Fruit fly (Drosophila melanogaster) whole organism, embryonic: ENCODE measurements around the gene ATPsynepsilonL.

ENCODE experiments used
- Atf3 ChIP-seq: fragments of 200-800 bp; sonication (Bioruptor generic); optimal IDR thresholded peaks from 3 replicates; lab custom pipeline; 2016; ENCODE audit warnings: missing biosample characterization, missing genetic modification characterization
- CG10543 ChIP-seq: fragments of 200-800 bp; sonication (Bioruptor generic); optimal IDR thresholded peaks from 3 replicates; lab custom pipeline; 2017; ENCODE audit warnings: missing biosample characterization, mild to moderate bottlenecking, missing genetic modification characterization, moderate library complexity
- CG11695 ChIP-seq: fragments of 200-800 bp; sonication (Bioruptor generic); IDR thresholded peaks from 3 replicates; pipeline ENCODE4 v1.3.6; 2022; ENCODE audit warnings: missing biosample characterization, missing genetic modification characterization
- CG11696 ChIP-seq: fragments of 200-800 bp; sonication (Bioruptor generic); IDR thresholded peaks from 2 replicates; pipeline ENCODE4 v1.3.6; 2022; ENCODE audit warnings: missing biosample characterization, missing genetic modification characterization
- CG12219 ChIP-seq: fragments of 200-800 bp; sonication (Bioruptor generic); optimal IDR thresholded peaks from 3 replicates; lab custom pipeline; 2018; ENCODE audit warnings: missing biosample characterization, mild to moderate bottlenecking, missing genetic modification characterization
- CG13123 ChIP-seq: fragments of 200-800 bp; sonication (Bioruptor generic); optimal IDR thresholded peaks from 2 replicates; lab custom pipeline; 2016; ENCODE audit warnings: missing biosample characterization, missing genetic modification characterization
- CG15073 ChIP-seq: fragments of 200-800 bp; sonication (Bioruptor generic); optimal IDR thresholded peaks from 2 replicates; lab custom pipeline; 2016; ENCODE audit warnings: missing biosample characterization, missing genetic modification characterization
- CG1603 ChIP-seq: fragments of 200-800 bp; sonication (Bioruptor generic); optimal IDR thresholded peaks from 2 replicates; lab custom pipeline; 2019; ENCODE audit warnings: missing biosample characterization, mild to moderate bottlenecking, missing genetic modification characterization, moderate library complexity
- CG1647 ChIP-seq: fragments of 200-800 bp; sonication (Bioruptor generic); optimal IDR thresholded peaks from 3 replicates; lab custom pipeline; 2016; ENCODE audit warnings: missing biosample characterization, missing genetic modification characterization
- CG17802 ChIP-seq: fragments of 200-800 bp; sonication (Bioruptor generic); optimal IDR thresholded peaks from 2 replicates; lab custom pipeline; 2018; ENCODE audit warnings: missing biosample characterization, mild to moderate bottlenecking, missing genetic modification characterization, moderate library complexity
- CG18599 ChIP-seq: fragments of 200-800 bp; sonication (Bioruptor generic); optimal IDR thresholded peaks from 3 replicates; lab custom pipeline; 2017; ENCODE audit warnings: missing biosample characterization, missing genetic modification characterization, mild to moderate bottlenecking, moderate library complexity, missing genetic modification reagents
- CG2116 ChIP-seq: fragments of 200-800 bp; sonication (Bioruptor generic); optimal IDR thresholded peaks from 3 replicates; lab custom pipeline; 2018; ENCODE audit warnings: missing biosample characterization, mild to moderate bottlenecking, missing genetic modification characterization
- CG33213 ChIP-seq: fragments of 200-800 bp; sonication (Bioruptor generic); optimal IDR thresholded peaks from 3 replicates; lab custom pipeline; 2016; ENCODE audit warnings: missing biosample characterization, missing genetic modification characterization
- CG4282 ChIP-seq: fragments of 200-800 bp; sonication (Bioruptor generic); optimal IDR thresholded peaks from 2 replicates; lab custom pipeline; 2016; ENCODE audit warnings: missing biosample characterization, missing genetic modification characterization
- CG4617 ChIP-seq: fragments of 200-800 bp; sonication (Bioruptor generic); optimal IDR thresholded peaks from 3 replicates; lab custom pipeline; 2016; ENCODE audit warnings: missing biosample characterization, missing genetic modification characterization, borderline replicate concordance
- CG4820 ChIP-seq: fragments of 200-800 bp; sonication (Bioruptor generic); optimal IDR thresholded peaks from 3 replicates; lab custom pipeline; 2016; ENCODE audit warnings: missing biosample characterization, missing genetic modification characterization
- CG4854 ChIP-seq: fragments of 200-800 bp; sonication (Bioruptor generic); optimal IDR thresholded peaks from 2 replicates; lab custom pipeline; 2016; ENCODE audit warnings: missing biosample characterization, missing genetic modification characterization, inconsistent platforms
- CG7357 ChIP-seq: fragments of 200-800 bp; sonication (Bioruptor generic); IDR thresholded peaks from 3 replicates; pipeline ENCODE4 v1.3.6; 2022; ENCODE audit warnings: missing biosample characterization, missing genetic modification characterization
- CG9727 ChIP-seq: fragments of 200-800 bp; sonication (Bioruptor generic); optimal IDR thresholded peaks from 3 replicates; lab custom pipeline; 2017; ENCODE audit warnings: missing biosample characterization, mild to moderate bottlenecking, missing genetic modification characterization
- Dbx ChIP-seq: fragments of 200-800 bp; sonication (Bioruptor generic); IDR thresholded peaks from 3 replicates; pipeline ENCODE4 v1.3.6; 2022; ENCODE audit warnings: missing biosample characterization, missing genetic modification characterization
- Deaf1 ChIP-seq: fragments of 200-800 bp; optimal IDR thresholded peaks from 3 replicates; lab custom pipeline; 2019; ENCODE audit warnings: missing biosample characterization, mild to moderate bottlenecking, missing genetic modification characterization, moderate library complexity
- Hr3 ChIP-seq: fragments of 200-800 bp; sonication (Bioruptor generic); optimal IDR thresholded peaks from 3 replicates; lab custom pipeline; 2016; ENCODE audit warnings: missing biosample characterization, missing genetic modification characterization
- Jarid2 ChIP-seq: fragments of 200-800 bp; sonication (Bioruptor generic); optimal IDR thresholded peaks from 3 replicates; lab custom pipeline; 2017; ENCODE audit warnings: mild to moderate bottlenecking, missing biosample characterization, missing genetic modification reagents, missing genetic modification characterization
- Lhr ChIP-seq: fragments of 200-800 bp; sonication (Bioruptor generic); optimal IDR thresholded peaks from 3 replicates; lab custom pipeline; 2017; ENCODE audit warnings: mild to moderate bottlenecking, missing biosample characterization, missing genetic modification reagents, missing genetic modification characterization
- Max ChIP-seq: fragments of 200-800 bp; sonication (Bioruptor generic); optimal IDR thresholded peaks from 2 replicates; lab custom pipeline; 2016; ENCODE audit warnings: missing biosample characterization, mild to moderate bottlenecking, missing genetic modification characterization
- Spps ChIP-seq: fragments of 200-800 bp; sonication (Bioruptor generic); optimal IDR thresholded peaks from 2 replicates; lab custom pipeline; 2018; ENCODE audit warnings: missing biosample characterization, mild to moderate bottlenecking, missing genetic modification characterization
- YL-1 ChIP-seq: fragments of 200-800 bp; sonication (Bioruptor generic); optimal IDR thresholded peaks from 3 replicates; lab custom pipeline; 2017; ENCODE audit warnings: missing biosample characterization, mild to moderate bottlenecking, missing genetic modification characterization
- amos ChIP-seq: fragments of 200-800 bp; sonication (Bioruptor generic); IDR thresholded peaks from 2 replicates; pipeline ENCODE4 v1.3.6; 2022; ENCODE audit warnings: missing biosample characterization, missing genetic modification characterization; ENCODE audit not compliant: partially characterized antibody
- ara ChIP-seq: fragments of 200-800 bp; sonication (Bioruptor generic); IDR thresholded peaks from 2 replicates; pipeline ENCODE4 v1.3.6; 2022; ENCODE audit warnings: missing biosample characterization, missing genetic modification characterization
- bigmax ChIP-seq: fragments of 200-800 bp; sonication (Bioruptor generic); optimal IDR thresholded peaks from 2 replicates; lab custom pipeline; 2018; ENCODE audit warnings: missing biosample characterization, mild to moderate bottlenecking, missing genetic modification characterization
- danr ChIP-seq: fragments of 200-800 bp; sonication (Bioruptor generic); IDR thresholded peaks from 2 replicates; pipeline ENCODE4 v1.3.6; 2022; ENCODE audit warnings: missing biosample characterization, missing genetic modification characterization
- eve ChIP-seq, 2 experiments: fragments of >200 bp; optimal IDR thresholded peaks; 2 replicates each; lab custom pipeline; 2017; ENCODE audit warnings: missing biosample characterization in 2 of 2, missing genetic modification characterization in 2 of 2
- fru ChIP-seq: fragments of >200 bp; optimal IDR thresholded peaks from 2 replicates; lab custom pipeline; 2017
- gce ChIP-seq: fragments of 200-800 bp; sonication (Bioruptor generic); IDR thresholded peaks from 3 replicates; pipeline ENCODE4 v1.3.6; 2022; ENCODE audit warnings: missing biosample characterization, missing genetic modification characterization
- gfzf ChIP-seq: fragments of 200-800 bp; sonication (Bioruptor generic); optimal IDR thresholded peaks from 2 replicates; lab custom pipeline; 2016; ENCODE audit warnings: missing biosample characterization, mild to moderate bottlenecking, missing genetic modification characterization, moderate library complexity
- gro ChIP-seq: fragments of 200-800 bp; sonication (Bioruptor generic); optimal IDR thresholded peaks from 2 replicates; lab custom pipeline; 2016; ENCODE audit warnings: missing biosample characterization, missing genetic modification characterization
- gsb-n ChIP-seq: fragments of 200-800 bp; sonication (Bioruptor generic); optimal IDR thresholded peaks from 3 replicates; lab custom pipeline; 2018; ENCODE audit warnings: missing biosample characterization, mild to moderate bottlenecking, missing genetic modification characterization
- ham ChIP-seq: fragments of 200-800 bp; sonication (Bioruptor generic); IDR thresholded peaks from 2 replicates; pipeline ENCODE4 v1.3.6; 2022; ENCODE audit warnings: missing biosample characterization, missing genetic modification characterization
- hkb ChIP-seq, 2 experiments: fragments of 200-800 bp in 1 of 2; fragments of >200 bp in 1 of 2; sonication (Bioruptor generic) in 1 of 2; IDR thresholded peaks in 1 of 2; optimal IDR thresholded peaks in 1 of 2; 2 replicates each; pipeline versions ENCODE4 v1.3.6 to Lab custom; 2017 to 2022; ENCODE audit warnings: missing biosample characterization in 1 of 2, missing genetic modification characterization in 1 of 2
- inv ChIP-seq: fragments of 200-800 bp; sonication (Bioruptor generic); IDR thresholded peaks from 2 replicates; pipeline ENCODE4 v1.3.6; 2022; ENCODE audit warnings: missing biosample characterization, missing genetic modification characterization; ENCODE audit not compliant: partially characterized antibody
- jumu ChIP-seq: fragments of 200-800 bp; sonication (Bioruptor generic); optimal IDR thresholded peaks from 3 replicates; lab custom pipeline; 2016; ENCODE audit warnings: missing biosample characterization, missing genetic modification characterization
- maf-S ChIP-seq: fragments of 200-800 bp; sonication (Bioruptor generic); optimal IDR thresholded peaks from 2 replicates; lab custom pipeline; 2016; ENCODE audit warnings: missing biosample characterization, missing genetic modification characterization
- nerfin-1 ChIP-seq: fragments of 200-800 bp; sonication (Bioruptor generic); optimal IDR thresholded peaks from 3 replicates; lab custom pipeline; 2019; ENCODE audit warnings: missing biosample characterization, mild to moderate bottlenecking, missing genetic modification characterization, moderate library complexity
- onecut ChIP-seq: fragments of 200-800 bp; sonication (Bioruptor generic); IDR thresholded peaks from 2 replicates; pipeline ENCODE4 v1.3.6; 2022; ENCODE audit warnings: missing biosample characterization, missing genetic modification characterization
- org-1 ChIP-seq: fragments of 200-800 bp; sonication (Bioruptor generic); optimal IDR thresholded peaks from 2 replicates; lab custom pipeline; 2017; ENCODE audit warnings: missing biosample characterization, missing genetic modification characterization
- ssp ChIP-seq: fragments of 200-800 bp; sonication (Bioruptor generic); IDR thresholded peaks from 2 replicates; pipeline ENCODE4 v1.3.6; 2022; ENCODE audit warnings: missing biosample characterization, missing genetic modification characterization
- stc ChIP-seq: fragments of 200-800 bp; sonication (Bioruptor generic); IDR thresholded peaks from 2 replicates; pipeline ENCODE4 v1.3.6; 2022; ENCODE audit warnings: missing biosample characterization, missing genetic modification characterization
- trh ChIP-seq: fragments of 200-800 bp; sonication (Bioruptor generic); optimal IDR thresholded peaks from 2 replicates; lab custom pipeline; 2016; ENCODE audit warnings: missing biosample characterization, missing genetic modification characterization
- vnd ChIP-seq: fragments of 200-800 bp; sonication (Bioruptor generic); IDR thresholded peaks from 3 replicates; pipeline ENCODE4 v1.3.6; 2022; ENCODE audit warnings: missing biosample characterization, missing genetic modification characterization; ENCODE audit not compliant: partially characterized antibody
- zen ChIP-seq: fragments of 200-800 bp; sonication (Bioruptor generic); optimal IDR thresholded peaks from 3 replicates; lab custom pipeline; 2018; ENCODE audit warnings: missing biosample characterization, mild to moderate bottlenecking, missing genetic modification characterization, moderate library complexity
- zfh2 ChIP-seq: fragments of 200-800 bp; sonication (Bioruptor generic); optimal IDR thresholded peaks from 2 replicates; lab custom pipeline; 2016; ENCODE audit warnings: missing biosample characterization, missing genetic modification characterization

ATPsynepsilonL gene

DNA sequence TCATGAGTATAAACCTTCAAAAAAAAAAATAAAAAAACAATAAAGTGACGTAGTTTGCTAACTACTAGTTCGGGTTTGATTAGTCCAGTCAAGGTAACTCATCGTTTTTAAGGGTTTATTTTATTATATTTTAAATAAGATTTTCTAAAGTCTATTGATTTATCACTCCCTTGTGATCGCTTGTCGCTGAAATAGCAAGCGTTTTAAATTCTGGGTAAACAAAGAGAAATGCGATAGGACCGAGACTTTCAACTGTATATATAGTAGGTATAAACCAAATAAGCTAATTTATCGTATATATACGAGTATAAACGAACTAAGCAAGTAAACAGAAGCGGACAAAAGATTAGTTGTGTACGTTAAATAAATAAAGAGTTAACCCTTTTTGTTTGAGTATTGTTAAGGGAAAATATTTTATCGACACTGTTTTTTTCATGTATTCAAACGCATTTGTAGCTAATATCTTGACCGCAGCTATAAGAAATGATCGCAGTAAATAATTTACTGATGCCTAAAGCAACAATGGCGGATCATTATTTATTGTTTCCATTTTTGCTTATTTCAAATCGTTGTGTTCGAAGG is 47.0 kb downstream of the ATPsynepsilonL start (continued):
- TF ChIP-seq hkb (optimal IDR thresholded peaks at IDR 0.05; lab: Kevin White, UChicago) = no peak
- TF ChIP-seq hkb (GFP tag; IDR thresholded peaks at IDR 0.05; lab: Robert Waterston, UW) = 0 out of 2 replicates have a peak, but pooled peaks have one; percentile 17
- TF ChIP-seq gro = peak; percentile 62
- no peak for TF ChIP-seq Jarid2
- TF ChIP-seq zen (tag; lab: Kevin White, UChicago) = no peak
- TF ChIP-seq ham = no peak
- TF ChIP-seq CG7357 (GFP tag; lab: Robert Waterston, UW) = no peak
- no peak for TF ChIP-seq CG4617 (GFP tag; lab: Kevin White, UChicago)
- no peak for TF ChIP-seq stc (GFP tag; lab: Robert Waterston, UW)
- TF ChIP-seq CG11696 (GFP tag; lab: Robert Waterston, UW) = peak; percentile 71
- TF ChIP-seq jumu = peak; percentile 7
- TF ChIP-seq bigmax = no peak
- no peak for TF ChIP-seq trh (GFP tag; lab: Kevin White, UChicago)
- no peak for TF ChIP-seq CG17802 (tag; lab: Kevin White, UChicago)
- peak; percentile 16 for TF ChIP-seq CG4854
- TF ChIP-seq Dbx (GFP tag; lab: Robert Waterston, UW) = peak; percentile 51; the same call in 1 of the 3 replicates
- TF ChIP-seq YL-1 = no peak
- no peak for TF ChIP-seq onecut
- TF ChIP-seq CG18599 (GFP tag; lab: Kevin White, UChicago) = no peak
- TF ChIP-seq nerfin-1 = no peak
- no peak for TF ChIP-seq fru
- no peak for TF ChIP-seq Spps (tag; lab: Kevin White, UChicago)
- TF ChIP-seq CG10543 (GFP tag; lab: Kevin White, UChicago) = peak; percentile 16
- TF ChIP-seq Atf3 (GFP tag; lab: Kevin White, UChicago) = no peak
- peak; percentile 17 for TF ChIP-seq gsb-n (tag; lab: Kevin White, UChicago)
- peak; percentile 5 for TF ChIP-seq org-1
- no peak for TF ChIP-seq CG4820 (GFP tag; lab: Kevin White, UChicago)
- TF ChIP-seq ssp (GFP tag; lab: Robert Waterston, UW) = no peak
- TF ChIP-seq Max (GFP tag; lab: Kevin White, UChicago) = no peak
- TF ChIP-seq ara (GFP tag; lab: Robert Waterston, UW) = no peak
- TF ChIP-seq amos (GFP tag; lab: Robert Waterston, UW) = no peak
- TF ChIP-seq vnd (GFP tag; lab: Robert Waterston, UW) = no peak
- TF ChIP-seq Hr3 (GFP tag; lab: Kevin White, UChicago) = no peak
- TF ChIP-seq Lhr (GFP tag; lab: Kevin White, UChicago) = no peak
- no peak for TF ChIP-seq Deaf1
- TF ChIP-seq CG2116 (GFP tag; lab: Kevin White, UChicago) = peak; percentile 10
- no peak for TF ChIP-seq gfzf (GFP tag; lab: Kevin White, UChicago)
- 0 out of 3 replicates have a peak, but pooled peaks have one; percentile 20 for TF ChIP-seq gce (GFP tag; lab: Robert Waterston, UW)
- TF ChIP-seq zfh2 (GFP tag; lab: Kevin White, UChicago) = no peak
- no peak for TF ChIP-seq CG4282 (GFP tag; lab: Kevin White, UChicago)
- TF ChIP-seq CG9727 (GFP tag; lab: Kevin White, UChicago) = no peak
- no peak for TF ChIP-seq danr (GFP tag; lab: Robert Waterston, UW)
- TF ChIP-seq maf-S = peak; percentile 11
- no peak for TF ChIP-seq CG1647 (GFP tag; lab: Kevin White, UChicago)
- TF ChIP-seq CG1603 (tag; lab: Kevin White, UChicago) = peak; percentile 68
- no peak for TF ChIP-seq CG15073 (GFP tag; lab: Kevin White, UChicago)
- peak; percentile 38 for TF ChIP-seq CG13123 (GFP tag; lab: Kevin White, UChicago)
- TF ChIP-seq eve (GFP tag; optimal IDR thresholded peaks at IDR 0.05; lab: Kevin White, UChicago) = no peak
- TF ChIP-seq inv (GFP tag; lab: Robert Waterston, UW) = no peak
- peak; percentile 52; the same call in 1 of the 3 replicates for TF ChIP-seq CG11695 (GFP tag; lab: Robert Waterston, UW)
- no peak for TF ChIP-seq CG12219
- peak; percentile 31 for TF ChIP-seq CG33213 (GFP tag; lab: Kevin White, UChicago)
